Worm (Caenorhabditis elegans) whole organism, late embryonic: ENCODE results near the gene clec-217.

Experiments
- F13H6.1 ChIP-seq: sonication (generic microtip); optimal IDR thresholded peaks from 2 replicates; lab custom pipeline; 2016; ENCODE audit warnings: missing genetic modification characterization, missing compliant biosample characterization
- T23F11.4 ChIP-seq: fragments of 200-800 bp; sonication (Bioruptor generic); optimal IDR thresholded peaks from 2 replicates; lab custom pipeline; 2018; ENCODE audit warnings: mild to moderate bottlenecking, missing genetic modification characterization, missing compliant biosample characterization
- ama-1 ChIP-seq: fragments of 150-350 bp; optimal IDR thresholded peaks from 2 replicates; lab custom pipeline; 2014
- ceh-18 ChIP-seq: sonication (generic microtip); optimal IDR thresholded peaks from 2 replicates; lab custom pipeline; 2016; ENCODE audit warnings: missing genetic modification characterization, missing compliant biosample characterization
- ceh-19 ChIP-seq: fragments of 200-800 bp; sonication (Bioruptor generic); optimal IDR thresholded peaks from 2 replicates; lab custom pipeline; 2018; ENCODE audit warnings: mild to moderate bottlenecking, missing genetic modification characterization, missing compliant biosample characterization
- che-1 ChIP-seq: sonication (generic microtip); optimal IDR thresholded peaks from 2 replicates; lab custom pipeline; 2016; ENCODE audit warnings: mild to moderate bottlenecking, missing genetic modification characterization, missing compliant biosample characterization
- fax-1 ChIP-seq: sonication (generic microtip); optimal IDR thresholded peaks from 2 replicates; lab custom pipeline; 2016; ENCODE audit warnings: missing genotype, missing genetic modification characterization, missing compliant biosample characterization
- gmeb-2 ChIP-seq: sonication (generic microtip); optimal IDR thresholded peaks from 2 replicates; lab custom pipeline; 2016; ENCODE audit warnings: missing genetic modification characterization, inconsistent platforms, missing compliant biosample characterization
- nfya-1 ChIP-seq: sonication (generic microtip); optimal IDR thresholded peaks from 2 replicates; lab custom pipeline; 2017; ENCODE audit warnings: missing genetic modification characterization, mild to moderate bottlenecking, missing compliant biosample characterization, antibody characterized with exemption, moderate library complexity
- nhr-232 ChIP-seq: sonication (generic microtip); optimal IDR thresholded peaks from 2 replicates; lab custom pipeline; 2016; ENCODE audit warnings: missing genetic modification characterization, missing compliant biosample characterization
- pha-2 ChIP-seq: sonication (generic microtip); optimal IDR thresholded peaks from 2 replicates; lab custom pipeline; 2017; ENCODE audit warnings: mild to moderate bottlenecking, missing genetic modification characterization, missing compliant biosample characterization
- pha-4 ChIP-seq: fragments of 150-350 bp; optimal IDR thresholded peaks from 2 replicates; lab custom pipeline; 2018; ENCODE audit warnings: missing biosample characterization, missing genetic modification reagents, missing genetic modification characterization
- sox-4 ChIP-seq: sonication (generic microtip); optimal IDR thresholded peaks from 2 replicates; lab custom pipeline; 2017; ENCODE audit warnings: mild to moderate bottlenecking, missing genetic modification characterization, inconsistent platforms, missing compliant biosample characterization
- ttx-3 ChIP-seq: sonication (generic microtip); optimal IDR thresholded peaks from 2 replicates; lab custom pipeline; 2016; ENCODE audit warnings: missing genetic modification reagents, missing genetic modification characterization, missing compliant biosample characterization

DNA sequence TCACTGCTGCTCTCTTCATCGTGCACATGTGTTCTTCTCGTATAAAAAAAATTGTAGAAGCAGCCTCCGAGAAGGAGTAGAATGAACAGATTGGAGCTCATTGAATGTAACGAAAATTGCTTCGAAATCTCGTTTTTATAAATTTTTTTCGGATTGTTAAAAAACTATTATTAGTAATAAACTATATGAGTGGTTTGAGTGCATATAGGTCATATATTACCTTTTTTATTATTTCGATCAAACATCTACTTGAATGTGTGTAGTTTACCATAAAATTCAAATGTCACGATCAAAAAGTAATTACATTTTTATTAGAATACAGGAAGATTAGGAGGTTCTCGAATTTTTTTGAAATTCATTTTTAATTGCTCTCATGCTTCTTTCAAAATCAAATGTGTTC lies 5.8 kb downstream of the clec-217 start, which contains the start of gene clec-216:
- no peak for TF ChIP-seq nfya-1 (tag; lab: Kevin White, UChicago)
- no peak for TF ChIP-seq pha-2 (tag; lab: Kevin White, UChicago)
- no peak for TF ChIP-seq fax-1
- no peak for TF ChIP-seq ceh-19
- no peak for TF ChIP-seq F13H6.1
- TF ChIP-seq T23F11.4 (GFP tag; lab: Kevin White, UChicago), result no peak
- no peak for TF ChIP-seq ama-1 (lab: Kevin White, UChicago)
- no peak for TF ChIP-seq sox-4 (tag; lab: Kevin White, UChicago)
- no peak for TF ChIP-seq ceh-18 (tag; lab: Kevin White, UChicago)
- no peak for TF ChIP-seq pha-4 (tag; lab: Kevin White, UChicago)
- TF ChIP-seq ttx-3, result no peak
- TF ChIP-seq gmeb-2, result no peak
- TF ChIP-seq nhr-232 (tag; lab: Kevin White, UChicago), result no peak
- TF ChIP-seq che-1, result no peak
